Worm (Caenorhabditis elegans): ENCODE results near the gene ugt-55.

- TF ChIP-seq dmd-4 (tag; optimal IDR thresholded peaks at IDR 0.05; ENCODE audit: borderline replicate concordance) (no peak), tbx-2 (tag; optimal IDR thresholded peaks at IDR 0.05) (no peak), C38D4.7 (GFP tag; optimal IDR thresholded peaks at IDR 0.05) (no peak), ceh-18 (tag; optimal IDR thresholded peaks at IDR 0.05) (no peak), pqm-1 (tag; optimal IDR thresholded peaks at IDR 0.05) (no peak), npax-4 (tag; optimal IDR thresholded peaks at IDR 0.05) (no peak), fkh-6 (tag; optimal IDR thresholded peaks at IDR 0.05) (no peak), sox-4 (tag; optimal IDR thresholded peaks at IDR 0.05) (no peak), nhr-11 (tag; optimal IDR thresholded peaks at IDR 0.05) (no peak), ceh-24 (tag; optimal IDR thresholded peaks at IDR 0.05) (no peak), fkh-10 (GFP tag; optimal IDR thresholded peaks at IDR 0.05) (no peak), F13H6.1 (tag; optimal IDR thresholded peaks at IDR 0.05) (no peak), unc-3 (GFP tag; conservative IDR thresholded peaks at IDR 0.05) (no peak), unc-3 (tag; optimal IDR thresholded peaks at IDR 0.05) (no peak), ceh-2 (tag; optimal IDR thresholded peaks at IDR 0.05) (no peak)
Observed at ce11 chrV:12244980-12245742, 11.3 kb upstream of the ugt-55 start, which contains the start of the genes T04H1.13, slfl-5 and rad-50.

All from whole organism, late embryonic.